Fruit fly (Drosophila melanogaster) whole organism, adult: ENCODE measurements around the gene Bin1.

Experiments
- CG12768 ChIP-seq: fragments of 200-800 bp; sonication (Bioruptor generic); optimal IDR thresholded peaks from 2 replicates; lab custom pipeline; 2017; ENCODE audit warnings: missing biosample characterization, missing genetic modification characterization, mild to moderate bottlenecking, moderate library complexity, missing genetic modification reagents
- CG14711 ChIP-seq: fragments of 200-800 bp; sonication (Bioruptor generic); optimal IDR thresholded peaks from 2 replicates; lab custom pipeline; 2018; ENCODE audit warnings: missing biosample characterization, mild to moderate bottlenecking, missing genetic modification characterization, moderate library complexity
- CG5204 ChIP-seq: fragments of 200-800 bp; sonication (Bioruptor generic); optimal IDR thresholded peaks from 2 replicates; lab custom pipeline; 2016; ENCODE audit warnings: missing biosample characterization, missing genetic modification characterization
- Hr96 ChIP-seq: fragments of 200-800 bp; sonication (Bioruptor generic); optimal IDR thresholded peaks from 2 replicates; lab custom pipeline; 2016; ENCODE audit warnings: missing biosample characterization, missing genetic modification characterization
- cic ChIP-seq: fragments of 200-800 bp; sonication (Bioruptor generic); optimal IDR thresholded peaks from 2 replicates; lab custom pipeline; 2017; ENCODE audit warnings: missing biosample characterization, mild to moderate bottlenecking, missing genetic modification characterization, moderate library complexity
- kay ChIP-seq: fragments of 200-800 bp; sonication (Bioruptor generic); peaks from one replicate; lab custom pipeline; 2016; ENCODE audit warnings: missing biosample characterization, missing genetic modification characterization, borderline replicate concordance
- ovo ChIP-seq: fragments of 200-800 bp; sonication (Bioruptor generic); optimal IDR thresholded peaks from 2 replicates; lab custom pipeline; 2016; ENCODE audit warnings: missing biosample characterization, missing genetic modification characterization

dm6 chr3R:16168088-16168487, 21.3 kb downstream of the Bin1 start:
- no peak for TF ChIP-seq CG14711 (tag; lab: Kevin White, UChicago)
- TF ChIP-seq Hr96 (GFP tag; lab: Kevin White, UChicago) = no peak
- no peak for TF ChIP-seq CG12768 (GFP tag; lab: Kevin White, UChicago)
- TF ChIP-seq cic (GFP tag; lab: Kevin White, UChicago) = no peak
- TF ChIP-seq kay (GFP tag; lab: Kevin White, UChicago) = no peak
- TF ChIP-seq ovo (GFP tag; lab: Kevin White, UChicago) = no peak
- TF ChIP-seq CG5204 = no peak
